In the genomic region with DNA sequence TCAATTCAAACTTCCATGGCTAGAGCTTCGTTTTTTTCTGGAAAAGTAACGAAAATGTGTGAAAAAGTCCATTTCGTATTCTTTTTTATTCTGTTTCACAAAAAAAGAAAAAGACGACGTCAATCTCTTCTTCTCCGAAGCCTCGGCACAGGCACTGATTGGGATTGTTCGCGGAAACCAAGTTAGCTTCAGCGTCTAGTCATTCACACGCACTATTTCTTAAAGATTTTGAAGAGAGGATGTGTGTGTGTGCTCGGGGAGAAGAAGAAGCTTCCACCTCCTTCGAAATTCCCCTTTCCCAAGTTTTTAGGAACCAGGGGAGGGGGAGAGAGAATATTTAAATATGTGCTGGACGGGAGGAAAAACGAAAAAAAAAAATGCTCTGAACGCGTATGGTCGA, we compare ENCODE assay signal across 6 worm cellular contexts.
A peak's percentile ranks its signal among the peaks of the same experiment; 100 is the strongest.
TF ChIP-seq lines count a peak whose summit lies in the region.

No protein-coding gene starts in this region.

TF ChIP-seq in whole organism, L1 larva, 84 proteins besides CTCF, POLR2A, EP300 and RAD21 (continues in another document):
- TF ChIP-seq ces-1 (GFP tag; optimal IDR thresholded peaks at IDR 0.05; lab: Kevin White, UChicago) (peak; percentile 51), nhr-90 (tag; optimal IDR thresholded peaks at IDR 0.05; lab: Kevin White, UChicago; ENCODE audit: poor library complexity) (no peak), ceh-8 (GFP tag; optimal IDR thresholded peaks at IDR 0.05; lab: Kevin White, UChicago) (no peak), sox-4 (tag; optimal IDR thresholded peaks at IDR 0.05; lab: Kevin White, UChicago) (no peak), snpc-4 (tag; optimal IDR thresholded peaks at IDR 0.05; lab: Kevin White, UChicago) (no peak), fos-1 (tag; optimal IDR thresholded peaks at IDR 0.05; lab: Kevin White, UChicago) (no peak), C16A3.4 (tag; optimal IDR thresholded peaks at IDR 0.05; lab: Kevin White, UChicago) (no peak), hlh-4 (tag; optimal IDR thresholded peaks at IDR 0.05; lab: Kevin White, UChicago) (no peak), dpl-1 (GFP tag; optimal IDR thresholded peaks at IDR 0.05; lab: Kevin White, UChicago) (no peak), C34B4.2 (tag; optimal IDR thresholded peaks at IDR 0.05; lab: Kevin White, UChicago) (no peak), unc-130 (tag; optimal IDR thresholded peaks at IDR 0.05; lab: Kevin White, UChicago) (no peak), fkh-8 (tag; optimal IDR thresholded peaks at IDR 0.05; lab: Kevin White, UChicago) (no peak), sptf-1 (tag; optimal IDR thresholded peaks at IDR 0.05; lab: Kevin White, UChicago) (no peak), tbx-2 (tag; optimal IDR thresholded peaks at IDR 0.05; lab: Kevin White, UChicago) (no peak), fkh-10 (GFP tag; optimal IDR thresholded peaks at IDR 0.05; lab: Kevin White, UChicago) (peak; percentile 73)

TF ChIP-seq in whole organism, L2 larva, 48 proteins besides CTCF, POLR2A, EP300 and RAD21:
- TF ChIP-seq blmp-1 (tag; optimal IDR thresholded peaks at IDR 0.05; lab: Kevin White, UChicago; ENCODE audit: insufficient read depth) (no peak), C34F6.9 (tag; optimal IDR thresholded peaks at IDR 0.05; lab: Kevin White, UChicago) (peak; percentile 16)

TF ChIP-seq in whole organism, L3 larva, 47 proteins besides CTCF, POLR2A, EP300 and RAD21:
- TF ChIP-seq nhr-23 (tag; optimal IDR thresholded peaks at IDR 0.05; lab: Kevin White, UChicago) (no peak), nhr-25 (tag; optimal IDR thresholded peaks at IDR 0.05; lab: Kevin White, UChicago) (no peak), nhr-43 (tag; optimal IDR thresholded peaks at IDR 0.05; lab: Kevin White, UChicago; ENCODE audit: poor library complexity, severe bottlenecking) (no peak), nfya-1 (tag; optimal IDR thresholded peaks at IDR 0.05; lab: Kevin White, UChicago; ENCODE audit: insufficient read depth) (peak; percentile 25), jun-1 (tag; optimal IDR thresholded peaks at IDR 0.05; lab: Kevin White, UChicago) (no peak), unc-62 (GFP tag; optimal IDR thresholded peaks at IDR 0.05; lab: Kevin White, UChicago) (no peak), ceh-82 (tag; optimal IDR thresholded peaks at IDR 0.05; lab: Kevin White, UChicago) (no peak), ZK546.5 (tag; optimal IDR thresholded peaks at IDR 0.05; lab: Kevin White, UChicago) (no peak), fkh-10 (GFP tag; optimal IDR thresholded peaks at IDR 0.05; lab: Kevin White, UChicago) (peak; percentile 84), lin-15B (tag; optimal IDR thresholded peaks at IDR 0.05; lab: Kevin White, UChicago) (no peak), skn-1 (tag; optimal IDR thresholded peaks at IDR 0.05; lab: Kevin White, UChicago) (no peak), zag-1 (tag; optimal IDR thresholded peaks at IDR 0.05; lab: Kevin White, UChicago) (no peak), nhr-76 (tag; optimal IDR thresholded peaks at IDR 0.05; lab: Kevin White, UChicago) (no peak), hmg-11 (tag; optimal IDR thresholded peaks at IDR 0.05; lab: Kevin White, UChicago) (no peak), pqm-1 (tag; optimal IDR thresholded peaks at IDR 0.05; lab: Kevin White, UChicago) (no peak), elt-3 (tag; optimal IDR thresholded peaks at IDR 0.05; lab: Kevin White, UChicago) (no peak), nhr-11 (tag; optimal IDR thresholded peaks at IDR 0.05; lab: Kevin White, UChicago) (no peak)

TF ChIP-seq in whole organism, L4 larva, 104 proteins besides CTCF, POLR2A, EP300 and RAD21:
- peak; percentile 58 for TF ChIP-seq ces-1 (GFP tag; optimal IDR thresholded peaks at IDR 0.05; lab: Kevin White, UChicago)
- TF ChIP-seq nhr-42 (GFP tag; IDR thresholded peaks at IDR 0.05; lab: Robert Waterston, UW) = no peak
- no peak for TF ChIP-seq lir-3 (tag; optimal IDR thresholded peaks at IDR 0.05; lab: Kevin White, UChicago)
- peak; percentile 47 for TF ChIP-seq fkh-10 (GFP tag; optimal IDR thresholded peaks at IDR 0.05; lab: Kevin White, UChicago)

TF ChIP-seq in whole organism, late embryonic, 69 proteins besides CTCF, POLR2A, EP300 and RAD21:
- no peak for TF ChIP-seq ceh-18 (tag; optimal IDR thresholded peaks at IDR 0.05; lab: Kevin White, UChicago)
- peak; percentile 90 for TF ChIP-seq unc-42 (tag; optimal IDR thresholded peaks at IDR 0.05; lab: Kevin White, UChicago)

TF ChIP-seq in whole organism, mixed stage, embryonic, 35 proteins besides CTCF, POLR2A, EP300 and RAD21:
- TF ChIP-seq ces-1 (GFP tag; optimal IDR thresholded peaks at IDR 0.05; lab: Kevin White, UChicago) = peak; percentile 93
- no peak for TF ChIP-seq nhr-12 (tag; optimal IDR thresholded peaks at IDR 0.05; lab: Kevin White, UChicago)

Comparison
In these comparisons a context has a peak if more than half of its experiments do, and no peak if none do; other contexts are left out.
1. Of the 29 proteins assayed by ChIP-seq in both whole organism, L4 larva and whole organism, L1 larva: peak only in whole organism, L4 larva: none; only in whole organism, L1 larva: none; in both: ces-1 and fkh-10; in neither: 27.